Fruit fly (Drosophila melanogaster): ENCODE measurements around the gene CG32115.
A peak's percentile ranks its signal among the peaks of the same experiment; 100 is the strongest.

Gene CG32115

DNA sequence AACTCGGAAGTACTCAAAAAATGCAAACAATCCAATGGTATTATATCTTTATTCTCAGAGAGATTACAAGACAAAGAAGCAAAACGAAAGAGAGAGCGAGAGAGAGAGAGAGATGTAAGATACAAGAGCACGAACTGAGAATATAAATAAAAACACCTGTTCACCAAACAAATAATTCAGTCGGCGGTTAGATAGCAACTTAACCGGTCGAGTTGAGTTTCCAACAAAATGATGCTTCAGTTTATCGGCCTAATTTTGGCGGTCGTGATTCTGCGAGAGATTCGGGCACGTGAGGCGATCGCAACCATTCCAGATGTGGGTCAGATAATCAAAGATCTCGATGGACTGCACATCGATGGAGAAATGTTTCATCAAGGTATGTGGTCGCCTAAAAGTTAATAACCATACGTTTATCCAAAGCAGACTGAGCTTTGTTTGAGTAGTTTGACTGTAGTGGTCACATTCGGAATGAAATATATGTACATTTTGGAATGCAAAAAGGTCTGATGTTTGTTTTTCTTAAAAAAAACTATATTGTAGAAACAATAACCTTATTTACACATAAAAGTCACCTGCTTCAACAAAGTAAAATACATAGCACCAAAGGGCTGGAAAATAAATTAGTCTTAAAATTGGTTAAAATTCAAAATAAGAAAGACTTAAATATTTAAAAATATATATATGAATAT, 20.8 kb downstream of the CG32115 start, which contains the start of gene CG14118:
Gene CG14118, plus strand, starts transcription at position 174 of the 689 bp plus-strand sequence.
- TF ChIP-seq topi (GFP tag; optimal IDR thresholded peaks at IDR 0.05): no peak
- no peak for TF ChIP-seq CG6792 (GFP tag; optimal IDR thresholded peaks at IDR 0.05)
- TF ChIP-seq fkh (GFP tag; optimal IDR thresholded peaks at IDR 0.05): peak; percentile 47
- peak; percentile 32 for TF ChIP-seq Sox14 (GFP tag; optimal IDR thresholded peaks at IDR 0.05)

DNA sequence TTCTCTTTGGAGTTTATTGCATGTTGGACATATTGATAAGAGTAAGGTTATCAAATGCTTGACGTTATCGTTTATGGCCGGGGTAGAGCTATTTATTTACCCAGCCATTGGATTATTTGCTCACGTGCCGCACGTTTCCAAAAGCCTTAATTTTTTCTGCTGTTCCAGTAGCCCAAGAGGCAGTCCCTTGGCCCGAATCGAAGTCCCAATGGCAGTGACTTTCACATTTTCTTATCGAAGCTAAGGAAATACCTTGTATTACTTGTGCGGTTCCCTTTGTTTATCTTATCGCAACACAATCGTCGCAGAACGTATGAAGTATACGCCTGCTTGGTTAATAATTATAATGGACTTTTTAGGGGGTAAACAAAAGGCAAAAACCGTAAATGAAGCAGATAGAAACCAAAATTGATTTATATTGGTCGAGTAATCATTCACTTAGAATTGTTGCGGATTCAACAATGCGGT, 24.1 kb downstream of the CG32115 start, which contains the start of gene CG43894:
Gene CG43894, plus strand, starts transcription at position 418 of the 468 bp plus-strand sequence.
- TF ChIP-seq vri (GFP tag; optimal IDR thresholded peaks at IDR 0.05) (peak; percentile 89), fkh (GFP tag; optimal IDR thresholded peaks at IDR 0.05) (peak; percentile 75), achi (GFP tag; optimal IDR thresholded peaks at IDR 0.05) (no peak), Eip93F (GFP tag; optimal IDR thresholded peaks at IDR 0.05) (peak; percentile 91), svp (GFP tag) (peak; percentile 33), OdsH (GFP tag; optimal IDR thresholded peaks at IDR 0.05) (no peak)

DNA sequence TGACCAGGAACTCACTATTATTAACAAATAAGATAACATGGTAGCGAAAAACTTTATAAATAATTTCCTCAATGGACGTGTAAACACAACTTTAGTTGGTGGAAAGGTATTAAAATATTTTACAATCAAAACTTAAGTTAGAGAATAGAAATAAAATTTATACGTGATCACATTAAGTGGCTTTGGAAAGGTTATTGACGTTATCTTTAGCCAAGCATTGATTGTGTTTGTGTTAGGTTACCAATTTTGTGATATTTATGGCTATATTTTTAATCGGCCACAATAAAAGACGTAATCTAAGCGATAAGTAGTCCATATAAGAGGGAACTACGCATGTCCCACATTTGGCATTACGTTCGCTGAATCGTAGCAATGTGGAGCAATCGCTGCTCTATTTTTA, 28.8 kb downstream of the CG32115 start, which contains the start of gene CG14120:
Gene CG14120, plus strand, starts transcription at position 360 of the 400 bp plus-strand sequence.
- TF ChIP-seq vri (GFP tag; optimal IDR thresholded peaks at IDR 0.05) (peak; percentile 81), CG3919 (GFP tag; optimal IDR thresholded peaks at IDR 0.05) (no peak)

DNA sequence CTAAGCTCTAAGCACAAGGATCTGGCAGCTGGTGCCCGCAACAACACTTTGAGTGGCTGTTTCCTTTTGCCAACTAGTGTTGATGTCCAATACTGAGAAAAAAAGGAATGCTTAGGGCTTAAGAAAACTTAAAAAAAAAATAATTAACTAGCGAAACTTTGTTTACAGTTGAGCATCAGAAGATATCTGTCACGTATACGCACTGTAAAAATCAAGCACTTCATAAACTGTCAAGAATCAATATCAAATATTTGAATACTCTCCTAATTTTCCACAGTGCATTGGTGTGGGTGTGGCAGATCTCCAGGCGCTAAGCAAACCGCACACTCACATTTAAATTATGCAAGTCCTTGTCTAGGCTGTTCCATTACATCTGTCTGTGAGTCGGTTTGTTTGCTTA, 39.2 kb downstream of the CG32115 start:
- TF ChIP-seq Sox15 (GFP tag; optimal IDR thresholded peaks at IDR 0.05): no peak
- no peak for TF ChIP-seq CG6854 (GFP tag; optimal IDR thresholded peaks at IDR 0.05)
- no peak for TF ChIP-seq Ets96B (tag; optimal IDR thresholded peaks at IDR 0.05)
- no peak for TF ChIP-seq Eip78C (GFP tag)
- no peak for TF ChIP-seq CG32006 (GFP tag; optimal IDR thresholded peaks at IDR 0.05)
- no peak for TF ChIP-seq CG11902 (GFP tag; optimal IDR thresholded peaks at IDR 0.05)
- TF ChIP-seq fd85E (GFP tag; optimal IDR thresholded peaks at IDR 0.05): no peak
- no peak for TF ChIP-seq CG8119 (GFP tag; IDR thresholded peaks at IDR 0.05)
- no peak for TF ChIP-seq Blimp-1 (GFP tag; optimal IDR thresholded peaks at IDR 0.05)
- TF ChIP-seq cyc (GFP tag; optimal IDR thresholded peaks at IDR 0.05): no peak
- TF ChIP-seq CG6163 (GFP tag; IDR thresholded peaks at IDR 0.05): no peak
- no peak for TF ChIP-seq CG15336 (GFP tag; IDR thresholded peaks at IDR 0.05)
- no peak for TF ChIP-seq Eip75B (GFP tag; optimal IDR thresholded peaks at IDR 0.05)
- no peak for TF ChIP-seq fd59A (GFP tag; optimal IDR thresholded peaks at IDR 0.05)

DNA sequence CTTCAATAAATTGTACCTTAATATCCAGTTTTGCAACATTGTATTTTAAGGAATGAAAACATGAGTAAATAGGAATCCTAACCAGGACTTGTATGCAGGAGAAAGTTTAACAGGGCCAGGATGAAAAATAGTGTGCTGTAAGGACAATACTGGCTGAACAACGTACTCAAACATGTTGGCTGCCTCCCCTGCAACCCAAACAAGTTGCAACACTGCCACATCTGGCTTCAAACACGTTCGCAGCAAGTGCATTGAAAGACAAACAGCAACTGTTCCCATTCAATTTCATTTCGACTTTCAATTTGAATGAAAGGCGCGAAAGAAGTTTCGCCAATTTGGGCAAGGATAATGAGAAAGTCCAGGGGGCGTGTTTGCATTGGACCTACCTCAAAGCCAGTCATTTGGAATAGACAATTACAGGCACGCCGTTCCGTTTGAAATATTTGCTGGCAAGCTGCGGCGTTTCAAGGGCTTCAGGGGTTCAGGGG, 45.4 kb downstream of the CG32115 start:
- TF ChIP-seq Hr4 (GFP tag; optimal IDR thresholded peaks at IDR 0.05) (no peak), Sox15 (GFP tag; optimal IDR thresholded peaks at IDR 0.05) (no peak), OdsH (GFP tag; optimal IDR thresholded peaks at IDR 0.05) (no peak), Smox (GFP tag; optimal IDR thresholded peaks at IDR 0.05) (no peak), CG32006 (GFP tag; optimal IDR thresholded peaks at IDR 0.05) (no peak), CG16779 (tag; optimal IDR thresholded peaks at IDR 0.05) (no peak), eg (GFP tag; IDR thresholded peaks at IDR 0.05) (no peak), CG10631 (GFP tag; optimal IDR thresholded peaks at IDR 0.05) (no peak), fkh (GFP tag; optimal IDR thresholded peaks at IDR 0.05) (no peak), Blimp-1 (GFP tag; optimal IDR thresholded peaks at IDR 0.05) (no peak), Sox102F (GFP tag; optimal IDR thresholded peaks at IDR 0.05) (no peak), topi (GFP tag; optimal IDR thresholded peaks at IDR 0.05) (no peak), Hr39 (GFP tag; optimal IDR thresholded peaks at IDR 0.05) (no peak), Ets96B (tag; optimal IDR thresholded peaks at IDR 0.05) (no peak), Sox14 (GFP tag; optimal IDR thresholded peaks at IDR 0.05) (no peak), CG6808 (GFP tag; optimal IDR thresholded peaks at IDR 0.05) (no peak)
